Fruit fly (Drosophila melanogaster) whole organism, embryonic: Measurements from ENCODE around the gene Tob.

Experiments used
- CG4360 ChIP-seq: fragments of 200-800 bp; sonication (Bioruptor generic); IDR thresholded peaks from 2 replicates; pipeline ENCODE4 v1.3.6; 2022; ENCODE audit warnings: missing biosample characterization, missing genetic modification characterization
- TFAM ChIP-seq: fragments of 200-800 bp; sonication (Bioruptor generic); optimal IDR thresholded peaks from 2 replicates; lab custom pipeline; 2017; ENCODE audit warnings: missing biosample characterization, missing genetic modification characterization, inconsistent platforms
- en ChIP-seq: fragments of 200-800 bp; sonication (Bioruptor generic); optimal IDR thresholded peaks from 2 replicates; lab custom pipeline; 2016; ENCODE audit warnings: missing biosample characterization, missing genetic modification characterization
- peb ChIP-seq: fragments of 200-800 bp; sonication (Bioruptor generic); IDR thresholded peaks from 2 replicates; pipeline ENCODE4 v1.3.6; 2022; ENCODE audit warnings: missing biosample characterization, missing genetic modification characterization

DNA sequence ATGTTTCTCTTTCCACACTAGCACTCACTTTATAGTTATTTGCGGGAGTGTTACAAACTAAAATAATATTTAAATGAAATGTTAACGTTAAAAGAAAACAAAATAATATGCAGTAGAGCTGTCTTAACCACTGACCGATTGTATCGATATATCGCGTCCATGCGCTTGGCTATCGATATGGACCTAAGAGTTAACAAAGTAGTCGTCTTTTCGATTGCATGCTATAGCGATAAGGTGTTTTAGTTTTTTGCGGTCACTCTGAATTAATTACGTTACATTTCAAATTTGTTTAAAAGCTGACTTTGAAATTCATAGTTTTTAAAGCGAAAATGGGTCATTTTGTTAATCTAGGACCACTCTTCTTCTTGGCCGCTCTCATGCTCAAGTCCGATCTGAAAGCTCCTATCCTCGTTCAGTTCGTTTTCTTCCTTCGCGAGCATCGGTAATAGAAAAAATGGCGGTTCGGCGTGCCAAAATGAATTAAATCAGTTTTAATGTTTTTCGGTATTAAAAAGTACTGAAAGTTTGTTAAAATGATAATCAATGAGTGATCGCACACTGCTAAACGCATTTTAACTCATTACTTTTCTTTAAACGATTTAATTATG is 17.8 kb downstream of the Tob start, which contains the start of gene Nipsnap:
- TF ChIP-seq TFAM (GFP tag; lab: Kevin White, UChicago), result no peak
- TF ChIP-seq peb (GFP tag; lab: Robert Waterston, UW), result no peak
- TF ChIP-seq en, result no peak
- TF ChIP-seq CG4360, result no peak
